Fruit fly (Drosophila melanogaster) whole organism, embryonic: Measurements from ENCODE around the gene CG9948.

Experiments used
- CG10209 ChIP-seq: fragments of 200-800 bp; sonication (Bioruptor generic); optimal IDR thresholded peaks from 3 replicates; lab custom pipeline; 2017; ENCODE audit warnings: missing biosample characterization, mild to moderate bottlenecking, missing genetic modification characterization, missing genetic modification reagents
- CG10267 ChIP-seq: fragments of 200-800 bp; sonication (Bioruptor generic); optimal IDR thresholded peaks from 2 replicates; lab custom pipeline; 2018; ENCODE audit warnings: missing biosample characterization, mild to moderate bottlenecking, missing genetic modification characterization, moderate library complexity
- CG1233 ChIP-seq: fragments of 200-800 bp; sonication (Bioruptor generic); optimal IDR thresholded peaks from 4 replicates; lab custom pipeline; 2018; ENCODE audit warnings: missing biosample characterization, mild to moderate bottlenecking, missing genetic modification characterization
- CG14860 ChIP-seq: fragments of 200-800 bp; sonication (Bioruptor generic); IDR thresholded peaks from 3 replicates; pipeline ENCODE4 v1.3.6; 2022; ENCODE audit warnings: missing biosample characterization, missing genetic modification characterization; ENCODE audit not compliant: partially characterized antibody
- CG15011 ChIP-seq: fragments of 200-800 bp; sonication (Bioruptor generic); optimal IDR thresholded peaks from 3 replicates; lab custom pipeline; 2018; ENCODE audit warnings: missing biosample characterization, mild to moderate bottlenecking, missing genetic modification characterization
- CG15269 ChIP-seq: fragments of 200-800 bp; sonication (Bioruptor generic); optimal IDR thresholded peaks from 2 replicates; lab custom pipeline; 2018; ENCODE audit warnings: missing biosample characterization, mild to moderate bottlenecking, missing genetic modification characterization, moderate library complexity
- CG15479 ChIP-seq: fragments of 200-800 bp; sonication (Bioruptor generic); optimal IDR thresholded peaks from 3 replicates; lab custom pipeline; 2019; ENCODE audit warnings: missing biosample characterization, mild to moderate bottlenecking, missing genetic modification characterization, moderate library complexity
- CG16863 ChIP-seq: fragments of 200-800 bp; sonication (Bioruptor generic); optimal IDR thresholded peaks from 3 replicates; lab custom pipeline; 2016; ENCODE audit warnings: missing biosample characterization, missing genetic modification characterization
- CG18011 ChIP-seq: fragments of 200-800 bp; sonication (Bioruptor generic); optimal IDR thresholded peaks from 2 replicates; lab custom pipeline; 2017; ENCODE audit warnings: missing biosample characterization, missing genetic modification characterization, mild to moderate bottlenecking, moderate library complexity, missing genotype
- CG2199 ChIP-seq: fragments of 200-800 bp; sonication (Bioruptor generic); IDR thresholded peaks from 3 replicates; pipeline ENCODE4 v1.3.6; 2022; ENCODE audit warnings: missing biosample characterization, missing genetic modification characterization
- CG34376 ChIP-seq: fragments of 200-800 bp; sonication (Bioruptor generic); optimal IDR thresholded peaks from 2 replicates; lab custom pipeline; 2018; ENCODE audit warnings: missing biosample characterization, mild to moderate bottlenecking, missing genetic modification characterization
- CG4360 ChIP-seq: fragments of 200-800 bp; sonication (Bioruptor generic); IDR thresholded peaks from 2 replicates; pipeline ENCODE4 v1.3.6; 2022; ENCODE audit warnings: missing biosample characterization, missing genetic modification characterization
- CG6765 ChIP-seq: fragments of 200-800 bp; sonication (Bioruptor generic); optimal IDR thresholded peaks from 3 replicates; lab custom pipeline; 2017; ENCODE audit warnings: missing biosample characterization, mild to moderate bottlenecking, missing genetic modification characterization
- CG8359 ChIP-seq: fragments of 200-800 bp; sonication (Bioruptor generic); optimal IDR thresholded peaks from 2 replicates; lab custom pipeline; 2017; ENCODE audit warnings: missing biosample characterization, mild to moderate bottlenecking, missing genetic modification characterization, borderline replicate concordance
- CG8388 ChIP-seq: fragments of 200-800 bp; sonication (Bioruptor generic); optimal IDR thresholded peaks from 2 replicates; lab custom pipeline; 2019; ENCODE audit warnings: missing biosample characterization, mild to moderate bottlenecking, missing genetic modification characterization, moderate library complexity
- CG9932 ChIP-seq: fragments of 200-800 bp; sonication (Bioruptor generic); IDR thresholded peaks from 2 replicates; pipeline ENCODE4 v1.3.6; 2022; ENCODE audit warnings: missing biosample characterization, missing genetic modification characterization
- CHES-1-like ChIP-seq: fragments of 200-800 bp; sonication (Bioruptor generic); optimal IDR thresholded peaks from 2 replicates; lab custom pipeline; 2016; ENCODE audit warnings: missing biosample characterization, missing genetic modification characterization
- CTCF ChIP-seq: fragments of 200-800 bp; sonication (Bioruptor generic); optimal IDR thresholded peaks from 2 replicates; lab custom pipeline; 2017; ENCODE audit warnings: missing biosample characterization, mild to moderate bottlenecking, missing genetic modification characterization, moderate library complexity
- Dp ChIP-seq: fragments of 200-800 bp; sonication (Bioruptor generic); optimal IDR thresholded peaks from 2 replicates; lab custom pipeline; 2018; ENCODE audit warnings: missing biosample characterization, mild to moderate bottlenecking, missing genetic modification characterization, moderate library complexity
- Drgx ChIP-seq: fragments of 200-800 bp; sonication (Bioruptor generic); IDR thresholded peaks from 2 replicates; pipeline ENCODE4 v1.3.6; 2022; ENCODE audit warnings: missing biosample characterization, missing genetic modification characterization
- GATAe ChIP-seq: fragments of 200-800 bp; sonication (Bioruptor generic); conservative IDR thresholded peaks from 2 replicates; pipeline ENCODE4 v1.3.6; 2022; ENCODE audit warnings: missing biosample characterization, missing genetic modification characterization
- HLH3B ChIP-seq: fragments of 200-800 bp; sonication (Bioruptor generic); IDR thresholded peaks from 2 replicates; pipeline ENCODE4 v1.3.6; 2022; ENCODE audit warnings: missing biosample characterization, missing genetic modification characterization
- Hmr ChIP-seq: fragments of 200-800 bp; sonication (Bioruptor generic); optimal IDR thresholded peaks from 3 replicates; lab custom pipeline; 2017; ENCODE audit warnings: mild to moderate bottlenecking, missing biosample characterization, missing genetic modification reagents, missing genetic modification characterization
- Lpt ChIP-seq: fragments of >200 bp; optimal IDR thresholded peaks from 2 replicates; lab custom pipeline; 2018; ENCODE audit warnings: missing biosample characterization, missing genetic modification characterization
- MBD-R2 ChIP-seq: fragments of 200-800 bp; sonication (Bioruptor generic); IDR thresholded peaks from 2 replicates; pipeline ENCODE4 v1.3.6; 2022; ENCODE audit warnings: missing biosample characterization, missing genetic modification characterization
- NC2β ChIP-seq: fragments of 200-800 bp; sonication (Bioruptor generic); optimal IDR thresholded peaks from 2 replicates; lab custom pipeline; 2016; ENCODE audit warnings: missing biosample characterization, missing genetic modification characterization
- Scr ChIP-seq: fragments of 200-800 bp; sonication (Bioruptor generic); IDR thresholded peaks from 2 replicates; pipeline ENCODE4 v1.3.6; 2022; ENCODE audit warnings: missing biosample characterization, missing genetic modification characterization; ENCODE audit not compliant: partially characterized antibody
- Side ChIP-seq: fragments of 200-800 bp; sonication (Bioruptor generic); optimal IDR thresholded peaks from 2 replicates; lab custom pipeline; 2016; ENCODE audit warnings: missing biosample characterization, missing genetic modification characterization
- Sox102F ChIP-seq: fragments of 200-800 bp; sonication (Bioruptor generic); optimal IDR thresholded peaks from 2 replicates; lab custom pipeline; 2018; ENCODE audit warnings: missing biosample characterization, mild to moderate bottlenecking, missing genetic modification characterization, moderate library complexity
- Taf1 ChIP-seq: fragments of 200-800 bp; sonication (Bioruptor generic); IDR thresholded peaks from 2 replicates; pipeline ENCODE4 v1.3.6; 2022; ENCODE audit warnings: missing biosample characterization, missing genetic modification characterization
- Xrp1 ChIP-seq: fragments of 200-800 bp; sonication (Bioruptor generic); IDR thresholded peaks from 2 replicates; pipeline ENCODE4 v1.3.6; 2022; ENCODE audit warnings: missing biosample characterization, missing genetic modification characterization
- ato ChIP-seq: fragments of 200-800 bp; sonication (Bioruptor generic); IDR thresholded peaks from 2 replicates; pipeline ENCODE4 v1.3.6; 2022; ENCODE audit warnings: missing biosample characterization, missing genetic modification characterization; ENCODE audit not compliant: partially characterized antibody
- cas ChIP-seq: fragments of 200-800 bp; sonication (Bioruptor generic); IDR thresholded peaks from 2 replicates; pipeline ENCODE4 v1.3.6; 2022; ENCODE audit warnings: missing biosample characterization, missing genetic modification characterization
- caup ChIP-seq: fragments of 200-800 bp; sonication (Bioruptor generic); optimal IDR thresholded peaks from 3 replicates; lab custom pipeline; 2017; ENCODE audit warnings: missing biosample characterization, mild to moderate bottlenecking, missing genetic modification characterization, moderate library complexity; ENCODE audit not compliant: severe bottlenecking
- cg ChIP-seq: fragments of 200-800 bp; sonication (Bioruptor generic); optimal IDR thresholded peaks from 3 replicates; lab custom pipeline; 2019; ENCODE audit warnings: missing biosample characterization, mild to moderate bottlenecking, missing genetic modification characterization, moderate library complexity
- chinmo ChIP-seq: fragments of 200-800 bp; sonication (Bioruptor generic); IDR thresholded peaks from 4 replicates; pipeline ENCODE4 v1.3.6; 2022; ENCODE audit warnings: missing biosample characterization, missing genetic modification characterization; ENCODE audit not compliant: partially characterized antibody
- en ChIP-seq: fragments of 200-800 bp; sonication (Bioruptor generic); optimal IDR thresholded peaks from 2 replicates; lab custom pipeline; 2016; ENCODE audit warnings: missing biosample characterization, missing genetic modification characterization
- gem ChIP-seq: fragments of 200-800 bp; sonication (Bioruptor generic); optimal IDR thresholded peaks from 2 replicates; lab custom pipeline; 2019; ENCODE audit warnings: missing biosample characterization, mild to moderate bottlenecking, missing genetic modification characterization, moderate library complexity
- klu ChIP-seq: fragments of 200-800 bp; sonication (Bioruptor generic); IDR thresholded peaks from 2 replicates; pipeline ENCODE4 v1.3.6; 2022; ENCODE audit warnings: missing biosample characterization, missing genetic modification characterization
- mam ChIP-seq: fragments of 200-800 bp; sonication (Bioruptor generic); optimal IDR thresholded peaks from 3 replicates; lab custom pipeline; 2016; ENCODE audit warnings: missing biosample characterization, missing genetic modification characterization
- pnt ChIP-seq: fragments of 200-800 bp; sonication (Bioruptor generic); optimal IDR thresholded peaks from 3 replicates; lab custom pipeline; 2016; ENCODE audit warnings: missing biosample characterization, missing genetic modification characterization
- prd ChIP-seq, 3 experiments: fragments of >200 bp in 2 of 3; fragments of 200-800 bp in 1 of 3; sonication (Bioruptor generic) in 1 of 3; optimal IDR thresholded peaks in 2 of 3; IDR thresholded peaks in 1 of 3; 2 replicates in 2 of 3; 3 replicates in 1 of 3; pipeline versions ENCODE4 v1.3.6 to Lab custom; 2017 to 2022; ENCODE audit warnings: missing biosample characterization in 1 of 3, missing genetic modification characterization in 1 of 3
- row ChIP-seq: fragments of 200-800 bp; sonication (Bioruptor generic); IDR thresholded peaks from 3 replicates; pipeline ENCODE4 v1.3.6; 2022; ENCODE audit warnings: missing biosample characterization, missing genetic modification characterization
- sd ChIP-seq: fragments of 200-800 bp; sonication (Bioruptor generic); optimal IDR thresholded peaks from 3 replicates; lab custom pipeline; 2018; ENCODE audit warnings: missing biosample characterization, mild to moderate bottlenecking, missing genetic modification characterization, moderate library complexity
- sens-2 ChIP-seq: fragments of 200-800 bp; sonication (Bioruptor generic); IDR thresholded peaks from 2 replicates; pipeline ENCODE4 v1.3.6; 2022; ENCODE audit warnings: missing biosample characterization, missing genetic modification characterization
- sisA ChIP-seq: fragments of 200-800 bp; sonication (Bioruptor generic); IDR thresholded peaks from 2 replicates; pipeline ENCODE4 v1.3.6; 2022; ENCODE audit warnings: missing biosample characterization, missing genetic modification characterization
- so ChIP-seq: fragments of 200-800 bp; sonication (Bioruptor generic); IDR thresholded peaks from 3 replicates; pipeline ENCODE4 v1.3.6; 2022; ENCODE audit warnings: missing biosample characterization, missing genetic modification characterization
- tin ChIP-seq: fragments of 200-800 bp; sonication (Bioruptor generic); optimal IDR thresholded peaks from 3 replicates; lab custom pipeline; 2016; ENCODE audit warnings: missing biosample characterization, missing genetic modification characterization
- twi ChIP-seq: fragments of 200-800 bp; optimal IDR thresholded peaks from 2 replicates; lab custom pipeline; 2019; ENCODE audit warnings: missing biosample characterization, mild to moderate bottlenecking, missing genetic modification characterization, moderate library complexity
- vfl ChIP-seq: fragments of 200-800 bp; sonication (Bioruptor generic); optimal IDR thresholded peaks from 2 replicates; lab custom pipeline; 2016; ENCODE audit warnings: missing biosample characterization, missing genetic modification characterization
- vvl ChIP-seq: fragments of 200-800 bp; sonication (Bioruptor generic); IDR thresholded peaks from 2 replicates; pipeline ENCODE4 v1.3.6; 2022; ENCODE audit warnings: missing biosample characterization, missing genetic modification characterization
- wor ChIP-seq: fragments of 200-800 bp; sonication (Bioruptor generic); IDR thresholded peaks from 2 replicates; pipeline ENCODE4 v1.3.6; 2022; ENCODE audit warnings: missing biosample characterization, missing genetic modification characterization

Gene CG9948

DNA sequence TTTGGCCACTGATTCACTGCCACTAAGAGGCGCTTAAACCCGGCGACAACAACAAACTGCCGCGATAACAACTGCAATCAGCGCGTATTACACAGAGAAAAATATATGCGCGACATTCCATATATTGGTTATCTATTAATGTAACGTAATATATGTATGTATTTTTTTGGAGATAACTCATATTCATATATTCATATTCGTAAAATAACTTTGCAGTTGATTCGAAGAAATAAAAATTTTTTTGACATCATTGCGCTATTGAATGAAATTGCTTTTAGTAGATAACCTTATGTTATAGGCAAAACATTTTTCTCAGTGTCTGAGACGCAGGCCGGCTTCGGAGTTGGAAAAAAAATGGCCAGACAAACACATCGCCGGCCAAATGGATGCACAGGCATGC is 41.1 kb downstream of the CG9948 start (continued):
- TF ChIP-seq Lpt: no peak
- TF ChIP-seq mam (GFP tag; lab: Kevin White, UChicago): no peak
- no peak for TF ChIP-seq en (GFP tag; lab: Kevin White, UChicago)
- TF ChIP-seq sens-2 (GFP tag; lab: Robert Waterston, UW): no peak
- TF ChIP-seq CG16863 (GFP tag; lab: Kevin White, UChicago): no peak
- peak; percentile 26 for TF ChIP-seq CG15269 (tag; lab: Kevin White, UChicago)
- TF ChIP-seq Taf1 (GFP tag; lab: Robert Waterston, UW): no peak
- TF ChIP-seq ato: no peak
- no peak for TF ChIP-seq CG1233 (GFP tag; lab: Kevin White, UChicago)
- no peak for TF ChIP-seq CG34376
- TF ChIP-seq gem (tag; lab: Kevin White, UChicago): peak; percentile 41
- no peak for TF ChIP-seq CG8388 (GFP tag; lab: Kevin White, UChicago)
- TF ChIP-seq prd (optimal IDR thresholded peaks at IDR 0.05; lab: Kevin White, UChicago): no peak
- TF ChIP-seq prd (GFP tag; IDR thresholded peaks at IDR 0.05; lab: Robert Waterston, UW): 0 out of 3 replicates have a peak, but pooled peaks have one; percentile 33
- no peak for TF ChIP-seq CG4360
- TF ChIP-seq wor (GFP tag; lab: Robert Waterston, UW): no peak
- TF ChIP-seq tin: no peak
- no peak for TF ChIP-seq Dp (GFP tag; lab: Kevin White, UChicago)
- no peak for TF ChIP-seq CG10267 (tag; lab: Kevin White, UChicago)
- TF ChIP-seq vfl (GFP tag; lab: Kevin White, UChicago): no peak
- no peak for TF ChIP-seq sisA (GFP tag; lab: Robert Waterston, UW)
- no peak for TF ChIP-seq CG14860 (GFP tag; lab: Robert Waterston, UW)
- TF ChIP-seq row: no peak
- no peak for TF ChIP-seq caup (GFP tag; lab: Kevin White, UChicago)
- TF ChIP-seq Scr (GFP tag; lab: Robert Waterston, UW): no peak
- TF ChIP-seq NC2β: no peak
- no peak for TF ChIP-seq GATAe (GFP tag; lab: Robert Waterston, UW)
- TF ChIP-seq CG18011 (GFP tag; lab: Kevin White, UChicago): no peak
- TF ChIP-seq pnt (GFP tag; lab: Kevin White, UChicago): no peak
- TF ChIP-seq chinmo (GFP tag; lab: Robert Waterston, UW): no peak
- peak; percentile 7 for TF ChIP-seq CG10209 (GFP tag; lab: Kevin White, UChicago)
- no peak for TF ChIP-seq Hmr (GFP tag; lab: Kevin White, UChicago)
- peak; percentile 65 for TF ChIP-seq Drgx (GFP tag; lab: Robert Waterston, UW)
- TF ChIP-seq CTCF (GFP tag; lab: Kevin White, UChicago): no peak
- TF ChIP-seq CHES-1-like: no peak
- TF ChIP-seq sd (tag; lab: Kevin White, UChicago): no peak
- no peak for TF ChIP-seq MBD-R2 (GFP tag; lab: Robert Waterston, UW)
- TF ChIP-seq Sox102F: peak; percentile 30
- no peak for TF ChIP-seq cg
- TF ChIP-seq CG2199: no peak
- TF ChIP-seq Side (GFP tag; lab: Kevin White, UChicago): no peak
- no peak for TF ChIP-seq CG9932 (GFP tag; lab: Robert Waterston, UW)
- no peak for TF ChIP-seq twi (tag; lab: Kevin White, UChicago)
- TF ChIP-seq CG8359: no peak
- 0 out of 2 replicates have a peak, but pooled peaks have one; percentile 29 for TF ChIP-seq HLH3B (GFP tag; lab: Robert Waterston, UW)
- no peak for TF ChIP-seq CG15011 (GFP tag; lab: Kevin White, UChicago)
- TF ChIP-seq CG6765: no peak
- TF ChIP-seq cas: no peak
- no peak for TF ChIP-seq so (GFP tag; lab: Robert Waterston, UW)
- no peak for TF ChIP-seq Xrp1 (GFP tag; lab: Robert Waterston, UW)
- peak; percentile 14; the same call in 1 of the 2 replicates for TF ChIP-seq vvl (GFP tag; lab: Robert Waterston, UW)
- TF ChIP-seq CG15479 (GFP tag; lab: Kevin White, UChicago): no peak
- TF ChIP-seq klu: no peak
